Worm (Caenorhabditis elegans): ENCODE results near the gene C15H9.5.

DNA sequence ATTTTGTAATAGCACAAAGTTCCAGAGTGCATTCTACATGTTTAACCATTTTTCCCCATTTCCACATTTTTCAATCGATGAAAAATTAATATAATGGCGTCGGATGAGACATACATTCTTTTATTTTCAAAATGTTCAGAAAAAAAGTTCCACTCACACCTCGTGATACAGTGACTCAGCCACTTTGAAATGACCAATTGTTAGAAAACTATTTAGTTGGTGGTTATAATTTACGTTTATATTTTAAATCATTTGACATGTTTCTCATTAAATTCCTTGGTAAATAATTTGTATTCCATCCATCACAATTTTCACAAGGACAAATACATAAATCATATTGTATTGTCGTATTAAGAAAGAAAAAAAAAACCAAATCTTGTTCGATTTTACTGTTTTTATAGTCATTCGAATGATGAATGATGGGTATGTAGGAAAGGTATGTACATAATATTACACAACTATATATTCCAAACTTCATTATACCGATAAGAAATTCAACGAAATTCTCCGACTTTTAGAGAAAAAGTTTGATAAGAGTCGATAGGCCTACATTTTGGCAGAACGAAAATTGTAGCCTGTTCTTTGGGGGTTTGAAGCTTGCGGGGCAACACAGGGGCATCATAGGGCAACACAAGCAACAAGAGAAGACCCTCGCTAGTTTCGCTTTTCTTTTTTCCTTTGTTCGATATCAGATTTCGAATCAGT lies 7.4 kb downstream of the C15H9.5 start:
- TF ChIP-seq ztf-29 (GFP tag; IDR thresholded peaks at IDR 0.05) (no peak), cog-1 (tag; optimal IDR thresholded peaks at IDR 0.05) (no peak), flt-1 (GFP tag; IDR thresholded peaks at IDR 0.05) (no peak), ref-1 (GFP tag; conservative IDR thresholded peaks at IDR 0.05) (no peak), tab-1 (GFP tag; IDR thresholded peaks at IDR 0.05) (no peak), ztf-23 (GFP tag; IDR thresholded peaks at IDR 0.05) (no peak)
